Worm (Caenorhabditis elegans) whole organism, early embryonic: ENCODE measurements around the gene mmcm-1.

ENCODE experiments used
- ama-1 ChIP-seq: fragments of 150-350 bp; optimal IDR thresholded peaks from 2 replicates; lab custom pipeline; 2014
- hmbx-1 ChIP-seq: sonication (generic microtip); optimal IDR thresholded peaks from 2 replicates; lab custom pipeline; 2016; ENCODE audit warnings: mild to moderate bottlenecking, missing genetic modification characterization, missing compliant biosample characterization
- hmg-4 ChIP-seq: fragments of 200-800 bp; sonication (Bioruptor generic); optimal IDR thresholded peaks from 2 replicates; lab custom pipeline; 2018; ENCODE audit warnings: mild to moderate bottlenecking, missing genetic modification characterization, missing compliant biosample characterization
- pes-1 ChIP-seq: fragments of 200-800 bp; sonication (Bioruptor generic); IDR thresholded peaks from 2 replicates; pipeline ENCODE4 v1.3.6; 2022; ENCODE audit warnings: missing genetic modification reagents, missing genetic modification characterization, missing compliant biosample characterization

DNA sequence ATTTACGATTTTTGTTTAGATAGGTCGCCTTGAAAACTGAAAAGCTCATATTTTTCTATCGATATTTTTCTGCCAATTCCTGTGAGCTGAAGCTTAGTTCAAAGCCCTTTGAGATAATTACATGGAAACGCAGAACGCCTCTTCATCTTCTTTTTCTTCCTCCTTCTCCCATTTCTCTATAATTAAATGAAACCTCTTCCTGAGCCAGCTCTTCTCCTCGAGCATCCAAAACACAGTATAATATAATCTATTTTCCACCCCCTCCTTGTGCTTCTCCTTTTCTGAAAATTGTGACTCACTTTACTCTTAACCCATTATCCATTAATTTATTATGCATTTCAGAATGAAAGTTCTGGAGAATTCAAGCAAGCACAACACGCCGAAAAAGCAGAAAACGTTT, 48.8 kb upstream of the mmcm-1 start, which contains the start of gene F37A8.5:
- TF ChIP-seq ama-1 (lab: Kevin White, UChicago) (no peak), hmg-4 (GFP tag; lab: Kevin White, UChicago) (no peak), pes-1 (GFP tag; lab: Robert Waterston, UW) (no peak), hmbx-1 (tag; lab: Kevin White, UChicago) (no peak)
